Worm (Caenorhabditis elegans) whole organism, young adult: ENCODE data around the gene igeg-1.

Source experiments
- B0019.2 ChIP-seq: fragments of 200-800 bp; sonication (Bioruptor generic); conservative IDR thresholded peaks from 2 replicates; pipeline ENCODE4 v1.3.6; 2022; ENCODE audit warnings: missing genetic modification reagents, missing genetic modification characterization, missing compliant biosample characterization
- B0261.1 ChIP-seq: sonication (generic microtip); optimal IDR thresholded peaks from 2 replicates; lab custom pipeline; 2016; ENCODE audit warnings: mild to moderate bottlenecking, missing genetic modification characterization, moderate library complexity, missing compliant biosample characterization
- D2030.7 ChIP-seq: fragments of 200-800 bp; sonication (Bioruptor generic); IDR thresholded peaks from 2 replicates; pipeline ENCODE4 v1.3.6; 2022; ENCODE audit warnings: missing genetic modification reagents, missing genetic modification characterization, missing compliant biosample characterization
- F55B11.4 ChIP-seq: sonication (generic microtip); optimal IDR thresholded peaks from 2 replicates; lab custom pipeline; 2016; ENCODE audit warnings: missing compliant biosample characterization, missing genetic modification characterization, borderline replicate concordance; ENCODE audit not compliant: insufficient read depth
- F57C9.4 ChIP-seq: sonication (generic microtip); optimal IDR thresholded peaks from 2 replicates; lab custom pipeline; 2017; ENCODE audit warnings: mild to moderate bottlenecking, missing genetic modification characterization, missing compliant biosample characterization
- K11D2.4 ChIP-seq: fragments of 200-800 bp; sonication (Bioruptor generic); IDR thresholded peaks from 2 replicates; pipeline ENCODE4 v1.3.6; 2022; ENCODE audit warnings: missing genetic modification reagents, missing genetic modification characterization, missing compliant biosample characterization
- T26A5.8 ChIP-seq: sonication (generic microtip); optimal IDR thresholded peaks from 2 replicates; lab custom pipeline; 2016; ENCODE audit warnings: missing genetic modification characterization, missing compliant biosample characterization
- Y67H2A.10 ChIP-seq: fragments of 200-800 bp; sonication (Bioruptor generic); conservative IDR thresholded peaks from 2 replicates; pipeline ENCODE4 v1.3.6; 2022; ENCODE audit warnings: missing genetic modification reagents, missing genetic modification characterization, missing compliant biosample characterization
- Y95B8A.8 ChIP-seq: fragments of 200-800 bp; sonication (Bioruptor generic); IDR thresholded peaks from 2 replicates; pipeline ENCODE4 v1.3.6; 2022; ENCODE audit warnings: missing genetic modification reagents, missing genetic modification characterization, missing compliant biosample characterization
- ZK185.1 ChIP-seq: sonication (generic microtip); optimal IDR thresholded peaks from 2 replicates; lab custom pipeline; 2016; ENCODE audit warnings: mild to moderate bottlenecking, missing genetic modification characterization, missing compliant biosample characterization; ENCODE audit not compliant: poor library complexity, severe bottlenecking
- ama-1 ChIP-seq, 3 experiments: fragments of 150-350 bp in 1 of 3; sonication (generic microtip) in 2 of 3; optimal IDR thresholded peaks; 2 replicates each; lab custom pipeline; 2014 to 2018; ENCODE audit warnings: missing biosample characterization in 2 of 3, missing genetic modification characterization in 2 of 3, missing genetic modification reagents in 2 of 3
- atf-7 ChIP-seq: sonication (generic microtip); optimal IDR thresholded peaks from 2 replicates; lab custom pipeline; 2017; ENCODE audit warnings: mild to moderate bottlenecking, missing genetic modification characterization, missing compliant biosample characterization
- athp-1 ChIP-seq: sonication (generic microtip); optimal IDR thresholded peaks from 2 replicates; lab custom pipeline; 2017; ENCODE audit warnings: mild to moderate bottlenecking, missing genetic modification characterization, missing compliant biosample characterization
- bed-1 ChIP-seq: fragments of 200-800 bp; sonication (Bioruptor generic); IDR thresholded peaks from 2 replicates; pipeline ENCODE4 v1.3.6; 2022; ENCODE audit warnings: missing genetic modification reagents, missing genetic modification characterization, missing compliant biosample characterization
- bed-2 ChIP-seq: fragments of 200-800 bp; sonication (Bioruptor generic); IDR thresholded peaks from 2 replicates; pipeline ENCODE4 v1.3.6; 2022; ENCODE audit warnings: missing genetic modification reagents, missing genetic modification characterization, missing compliant biosample characterization
- cebp-1 ChIP-seq, 2 experiments: fragments of 200-800 bp in 1 of 2; sonication (Bioruptor generic) in 1 of 2; sonication (generic microtip) in 1 of 2; IDR thresholded peaks in 1 of 2; optimal IDR thresholded peaks in 1 of 2; 2 replicates each; pipeline versions ENCODE4 v1.3.6 to Lab custom; 2017 to 2022; ENCODE audit warnings: missing compliant biosample characterization in 2 of 2, missing genetic modification characterization in 2 of 2, mild to moderate bottlenecking in 1 of 2, missing genetic modification reagents in 1 of 2, moderate library complexity in 1 of 2
- ceh-27 ChIP-seq: fragments of 200-800 bp; sonication (Bioruptor generic); optimal IDR thresholded peaks from 2 replicates; lab custom pipeline; 2018; ENCODE audit warnings: mild to moderate bottlenecking, missing genetic modification characterization, moderate library complexity, missing compliant biosample characterization
- ceh-40 ChIP-seq: fragments of 200-800 bp; sonication (Bioruptor generic); IDR thresholded peaks from 2 replicates; pipeline ENCODE4 v1.3.6; 2022; ENCODE audit warnings: missing genetic modification characterization, missing compliant biosample characterization
- ceh-91 ChIP-seq: fragments of 200-800 bp; sonication (Bioruptor generic); IDR thresholded peaks from 2 replicates; pipeline ENCODE4 v1.3.6; 2022; ENCODE audit warnings: missing genetic modification reagents, missing genetic modification characterization, missing compliant biosample characterization
- dox-1 ChIP-seq: fragments of 200-800 bp; sonication (Bioruptor generic); IDR thresholded peaks from 2 replicates; pipeline ENCODE4 v1.3.6; 2022; ENCODE audit warnings: missing genetic modification reagents, missing genetic modification characterization, missing compliant biosample characterization
- dpl-1 ChIP-seq: fragments of 150-350 bp; optimal IDR thresholded peaks from 2 replicates; lab custom pipeline; 2014; ENCODE audit warnings: missing biosample characterization, missing genetic modification reagents, missing genetic modification characterization
- efl-1 ChIP-seq: fragments of 150-350 bp; optimal IDR thresholded peaks from 2 replicates; lab custom pipeline; 2014; ENCODE audit warnings: missing biosample characterization, missing genetic modification reagents, missing genetic modification characterization
- egl-18 ChIP-seq: fragments of 200-800 bp; sonication (Bioruptor generic); IDR thresholded peaks from 2 replicates; pipeline ENCODE4 v1.3.6; 2022; ENCODE audit warnings: missing genetic modification reagents, missing genetic modification characterization, missing compliant biosample characterization
- egrh-3 ChIP-seq: fragments of 200-800 bp; sonication (Bioruptor generic); IDR thresholded peaks from 2 replicates; pipeline ENCODE4 v1.3.6; 2022; ENCODE audit warnings: missing genetic modification reagents, missing genetic modification characterization, missing compliant biosample characterization
- ekl-4 ChIP-seq: fragments of 200-800 bp; sonication (Bioruptor generic); IDR thresholded peaks from 2 replicates; pipeline ENCODE4 v1.3.6; 2022; ENCODE audit warnings: missing genetic modification reagents, missing genetic modification characterization, missing compliant biosample characterization
- hrde-1 ChIP-seq: sonication (generic microtip); optimal IDR thresholded peaks from 2 replicates; lab custom pipeline; 2016; ENCODE audit warnings: missing genetic modification characterization, mild to moderate bottlenecking, missing compliant biosample characterization, moderate library complexity, missing genotype, missing genetic modification reagents, borderline replicate concordance
- let-607 ChIP-seq, 2 experiments: fragments of 200-800 bp in 1 of 2; sonication (Bioruptor generic) in 1 of 2; sonication (generic microtip) in 1 of 2; optimal IDR thresholded peaks; 2 replicates each; lab custom pipeline; 2016 to 2018; ENCODE audit warnings: mild to moderate bottlenecking in 2 of 2, missing compliant biosample characterization in 2 of 2, missing genetic modification characterization in 2 of 2, moderate library complexity in 2 of 2, missing genotype in 1 of 2
- lir-1 ChIP-seq: fragments of 200-800 bp; sonication (Bioruptor generic); conservative IDR thresholded peaks from 2 replicates; pipeline ENCODE4 v1.3.6; 2022; ENCODE audit warnings: missing genetic modification reagents, missing genetic modification characterization, missing compliant biosample characterization
- lsl-1 ChIP-seq: fragments of 200-800 bp; sonication (Bioruptor generic); optimal IDR thresholded peaks from 2 replicates; lab custom pipeline; 2018; ENCODE audit warnings: mild to moderate bottlenecking, missing genetic modification characterization, moderate library complexity, missing compliant biosample characterization
- madf-3 ChIP-seq: fragments of 200-800 bp; sonication (Bioruptor generic); IDR thresholded peaks from 2 replicates; pipeline ENCODE4 v1.3.6; 2022; ENCODE audit warnings: missing genetic modification reagents, missing genetic modification characterization, missing compliant biosample characterization
- madf-6 ChIP-seq: fragments of 200-800 bp; sonication (Bioruptor generic); IDR thresholded peaks from 2 replicates; pipeline ENCODE4 v1.3.6; 2022; ENCODE audit warnings: missing genetic modification reagents, missing genetic modification characterization, missing compliant biosample characterization
- nfya-1 ChIP-seq: sonication (generic microtip); optimal IDR thresholded peaks from 2 replicates; lab custom pipeline; 2017; ENCODE audit warnings: antibody characterized with exemption, missing compliant biosample characterization, missing genetic modification characterization, borderline replicate concordance; ENCODE audit not compliant: insufficient read depth
- nfya-2 ChIP-seq: fragments of 200-800 bp; sonication (Bioruptor generic); IDR thresholded peaks from 2 replicates; pipeline ENCODE4 v1.3.6; 2022; ENCODE audit warnings: missing genetic modification reagents, missing genetic modification characterization, missing compliant biosample characterization
- nhr-80 ChIP-seq: sonication (generic microtip); optimal IDR thresholded peaks from 2 replicates; lab custom pipeline; 2016; ENCODE audit warnings: missing genetic modification characterization, missing compliant biosample characterization
- pha-4 ChIP-seq: fragments of 150-350 bp; sonication (generic microtip); optimal IDR thresholded peaks from 2 replicates; lab custom pipeline; 2014; ENCODE audit warnings: missing biosample characterization, missing genetic modification reagents, missing genetic modification characterization
- repo-1 ChIP-seq: sonication (generic microtip); optimal IDR thresholded peaks from 2 replicates; lab custom pipeline; 2017; ENCODE audit warnings: mild to moderate bottlenecking, missing genetic modification characterization, missing compliant biosample characterization
- rpc-1 ChIP-seq, 2 experiments: fragments of 150-350 bp in 1 of 2; sonication (generic microtip) in 1 of 2; optimal IDR thresholded peaks; 2 replicates each; lab custom pipeline; 2014 to 2018; ENCODE audit warnings: missing biosample characterization in 1 of 2, missing genetic modification characterization in 1 of 2, missing genetic modification reagents in 1 of 2, missing genotype in 1 of 2
- snpc-1.1 ChIP-seq: sonication (generic microtip); optimal IDR thresholded peaks from 2 replicates; lab custom pipeline; 2017; ENCODE audit warnings: missing genetic modification characterization, mild to moderate bottlenecking, missing compliant biosample characterization, antibody characterized with exemption, moderate library complexity, missing genotype, missing genetic modification reagents; ENCODE audit not compliant: insufficient read depth
- tbx-9 ChIP-seq: sonication (generic microtip); optimal IDR thresholded peaks from 2 replicates; lab custom pipeline; 2016; ENCODE audit warnings: borderline replicate concordance, missing genetic modification characterization, inconsistent platforms, missing compliant biosample characterization
- zfh-2 ChIP-seq: fragments of 200-800 bp; sonication (Bioruptor generic); conservative IDR thresholded peaks from 2 replicates; pipeline ENCODE4 v1.3.6; 2022; ENCODE audit warnings: missing genetic modification reagents, missing genetic modification characterization, missing compliant biosample characterization
- ztf-25 ChIP-seq: fragments of 200-800 bp; sonication (Bioruptor generic); IDR thresholded peaks from 2 replicates; pipeline ENCODE4 v1.3.6; 2022; ENCODE audit warnings: missing genetic modification reagents, missing genetic modification characterization, missing compliant biosample characterization
- ztf-28 ChIP-seq: fragments of 200-800 bp; sonication (Bioruptor generic); IDR thresholded peaks from 2 replicates; pipeline ENCODE4 v1.3.6; 2022; ENCODE audit warnings: missing genetic modification reagents, missing genetic modification characterization, missing compliant biosample characterization
- ztf-3 ChIP-seq: fragments of 200-800 bp; sonication (Bioruptor generic); optimal IDR thresholded peaks from 2 replicates; lab custom pipeline; 2018; ENCODE audit warnings: mild to moderate bottlenecking, missing genetic modification characterization, missing compliant biosample characterization
- ztf-6 ChIP-seq: fragments of 200-800 bp; sonication (Bioruptor generic); IDR thresholded peaks from 2 replicates; pipeline ENCODE4 v1.3.6; 2022; ENCODE audit warnings: missing genetic modification reagents, missing genetic modification characterization, missing compliant biosample characterization

igeg-1 gene

ce11 chrIV:4562599-4563116, at the start of gene igeg-1:
Gene igeg-1 (plus strand): TSS chrIV:4562649.
- TF ChIP-seq dpl-1 (GFP tag; lab: Kevin White, UChicago) (no peak), let-607 (tag; optimal IDR thresholded peaks at IDR 0.05; lab: Kevin White, UChicago) (peak in 1 of 2 experiments; percentile 7), Y95B8A.8 (GFP tag; lab: Robert Waterston, UW) (no peak), madf-6 (GFP tag; lab: Robert Waterston, UW) (no peak), nhr-80 (peak; percentile 82), ceh-91 (GFP tag; lab: Robert Waterston, UW) (no peak), ztf-28 (GFP tag; lab: Robert Waterston, UW) (no peak), B0019.2 (GFP tag; lab: Robert Waterston, UW) (no peak), egl-18 (GFP tag; lab: Robert Waterston, UW) (no peak), ztf-3 (GFP tag; lab: Kevin White, UChicago) (no peak), ztf-6 (no peak)

- TF ChIP-seq egrh-3 (GFP tag; lab: Robert Waterston, UW) (no peak), ceh-40 (GFP tag; lab: Robert Waterston, UW) (no peak), lsl-1 (GFP tag; lab: Kevin White, UChicago) (peak; percentile 61), bed-2 (GFP tag; lab: Robert Waterston, UW) (no peak), tbx-9 (no peak), F55B11.4 (no peak), D2030.7 (GFP tag; lab: Robert Waterston, UW) (peak; percentile 66), egl-18 (GFP tag; lab: Robert Waterston, UW) (no peak), rpc-1 (optimal IDR thresholded peaks at IDR 0.05; lab: Kevin White, UChicago) (no peak), rpc-1 (tag; optimal IDR thresholded peaks at IDR 0.05; lab: Kevin White, UChicago) (no peak), ZK185.1 (tag; lab: Kevin White, UChicago) (no peak), bed-1 (no peak), atf-7 (tag; lab: Kevin White, UChicago) (peak; percentile 21), dox-1 (GFP tag; lab: Robert Waterston, UW) (peak; percentile 85), pha-4 (tag; lab: Kevin White, UChicago) (no peak), lir-1 (GFP tag; lab: Robert Waterston, UW) (peak; percentile 64; the same call in 1 of the 2 replicates), snpc-1.1 (no peak), nfya-1 (tag; lab: Kevin White, UChicago) (no peak), dpl-1 (GFP tag; lab: Kevin White, UChicago) (peak; percentile 17), madf-3 (GFP tag; lab: Robert Waterston, UW) (no peak), cebp-1 (GFP tag; IDR thresholded peaks at IDR 0.05; lab: Robert Waterston, UW) (no peak), cebp-1 (tag; optimal IDR thresholded peaks at IDR 0.05; lab: Kevin White, UChicago) (peak; percentile 71), efl-1 (GFP tag; lab: Kevin White, UChicago) (peak; percentile 55), ceh-27 (GFP tag; lab: Kevin White, UChicago) (peak; percentile 16), ztf-25 (GFP tag; lab: Robert Waterston, UW) (no peak), F57C9.4 (tag; lab: Kevin White, UChicago) (no peak), B0261.1 (tag; lab: Kevin White, UChicago) (no peak), ama-1 (optimal IDR thresholded peaks at IDR 0.05; lab: Kevin White, UChicago) (no peak), ama-1 (GFP tag; optimal IDR thresholded peaks at IDR 0.05; lab: Kevin White, UChicago) (no peak), K11D2.4 (GFP tag; lab: Robert Waterston, UW) (peak; percentile 82), nfya-2 (no peak), T26A5.8 (tag; lab: Kevin White, UChicago) (no peak), zfh-2 (GFP tag; lab: Robert Waterston, UW) (peak; percentile 84), athp-1 (tag; lab: Kevin White, UChicago) (peak; percentile 9), hrde-1 (tag; lab: Kevin White, UChicago) (no peak), repo-1 (tag; lab: Kevin White, UChicago) (peak; percentile 39), B0019.2 (GFP tag; lab: Robert Waterston, UW) (no peak), ekl-4 (peak; percentile 68), Y67H2A.10 (GFP tag; lab: Robert Waterston, UW) (no peak)
These were observed 49.1 kb upstream of the igeg-1 start, which contains the start of gene sar-1 for ce11 chrIV:4513269-4513819. Gene sar-1 (minus strand): TSS chrIV:4513319.
